Worm (Caenorhabditis elegans): ENCODE measurements around the gene cpi-2.

Gene cpi-2

ce11 chrV:6043275-6044271 is at the start of gene cpi-2:
Gene cpi-2, plus strand, starts transcription at chrV:6044062.
- TF ChIP-seq ztf-23 (GFP tag; IDR thresholded peaks at IDR 0.05) (no peak), T22C8.4 (GFP tag; IDR thresholded peaks at IDR 0.05) (peak; percentile 80), ztf-29 (GFP tag; IDR thresholded peaks at IDR 0.05) (no peak), klf-2 (GFP tag; conservative IDR thresholded peaks at IDR 0.05) (no peak), ref-1 (GFP tag; conservative IDR thresholded peaks at IDR 0.05) (no peak)

DNA sequence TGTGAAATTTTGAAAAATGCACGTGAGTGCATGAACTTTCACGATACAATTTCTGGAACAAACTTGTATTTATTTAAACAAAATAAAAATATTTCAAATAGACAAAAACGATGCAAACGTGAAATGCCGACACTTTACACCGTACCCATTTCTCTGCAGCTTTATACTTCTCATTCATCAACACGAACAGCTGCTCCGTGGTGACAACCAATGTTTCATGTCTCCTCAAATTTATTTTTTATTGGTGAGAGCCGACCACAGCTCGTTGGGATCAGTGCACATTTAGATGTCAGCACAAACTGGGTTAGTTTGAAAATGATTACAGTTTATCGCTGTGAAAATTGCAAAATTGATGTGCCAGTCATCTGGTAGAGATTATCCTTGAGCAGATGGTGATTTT is 48.3 kb upstream of the cpi-2 start:
- TF ChIP-seq ref-1 (GFP tag; conservative IDR thresholded peaks at IDR 0.05), result no peak

- TF ChIP-seq klf-2 (GFP tag; conservative IDR thresholded peaks at IDR 0.05) (no peak), med-1 (GFP tag; optimal IDR thresholded peaks at IDR 0.05; ENCODE audit: insufficient read depth) (no peak), tab-1 (GFP tag; IDR thresholded peaks at IDR 0.05) (no peak), ztf-29 (GFP tag; IDR thresholded peaks at IDR 0.05) (no peak)
Observed at ce11 chrV:5996114-5996513, 47.7 kb upstream of the cpi-2 start, which contains the start of gene cpg-4. Gene cpg-4, plus strand, starts transcription at chrV:5996416.

DNA sequence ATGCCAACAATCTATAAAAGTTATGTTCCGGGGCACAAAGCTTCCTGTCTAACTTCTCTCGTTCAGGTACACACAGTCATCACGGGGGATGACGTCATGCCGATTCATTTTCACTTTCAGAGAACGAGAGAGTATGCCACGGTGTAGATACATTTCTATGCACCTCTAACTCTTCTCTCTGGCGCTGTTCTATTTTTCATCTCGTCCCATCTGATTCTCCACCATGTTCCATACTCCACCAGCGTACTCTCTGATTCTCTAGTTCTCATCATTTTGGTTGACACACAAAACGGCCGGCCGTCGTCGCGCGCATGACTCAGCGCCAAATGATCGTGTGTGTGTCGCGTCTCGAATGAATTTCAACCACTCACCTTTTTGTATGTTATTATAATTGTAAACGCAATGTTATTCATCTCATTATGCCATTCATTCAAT is 43.5 kb upstream of the cpi-2 start:
- TF ChIP-seq ztf-29 (GFP tag; IDR thresholded peaks at IDR 0.05), result no peak
- TF ChIP-seq cog-1 (tag; optimal IDR thresholded peaks at IDR 0.05), result peak; percentile 88

DNA sequence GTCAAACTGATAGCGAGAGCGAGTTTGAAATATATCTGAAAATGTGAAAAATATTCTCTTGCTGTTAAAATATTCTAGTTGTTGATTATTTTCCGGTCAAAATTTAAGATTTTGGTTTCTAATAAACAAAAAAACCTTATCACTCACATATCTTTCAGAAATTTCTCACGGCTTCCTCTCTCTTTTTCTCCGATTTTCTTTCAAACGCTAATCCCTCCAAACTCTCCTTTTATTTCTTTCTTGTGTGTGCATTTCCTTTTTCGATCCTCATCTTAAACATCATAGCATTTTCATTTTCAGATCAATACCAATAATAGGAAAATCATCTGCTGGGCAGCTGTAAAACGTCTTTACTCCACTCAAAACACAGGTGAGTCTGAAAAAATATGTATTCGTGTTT is 40.6 kb upstream of the cpi-2 start, which contains the start of gene fos-1:
Gene fos-1, plus strand, starts transcription at position 301 of the 400 bp plus-strand sequence.
- TF ChIP-seq ref-1 (GFP tag; conservative IDR thresholded peaks at IDR 0.05), result no peak
- no peak for TF ChIP-seq flt-1 (GFP tag; IDR thresholded peaks at IDR 0.05)
- no peak for TF ChIP-seq tab-1 (GFP tag; IDR thresholded peaks at IDR 0.05)
- no peak for TF ChIP-seq klf-2 (GFP tag; conservative IDR thresholded peaks at IDR 0.05)

DNA sequence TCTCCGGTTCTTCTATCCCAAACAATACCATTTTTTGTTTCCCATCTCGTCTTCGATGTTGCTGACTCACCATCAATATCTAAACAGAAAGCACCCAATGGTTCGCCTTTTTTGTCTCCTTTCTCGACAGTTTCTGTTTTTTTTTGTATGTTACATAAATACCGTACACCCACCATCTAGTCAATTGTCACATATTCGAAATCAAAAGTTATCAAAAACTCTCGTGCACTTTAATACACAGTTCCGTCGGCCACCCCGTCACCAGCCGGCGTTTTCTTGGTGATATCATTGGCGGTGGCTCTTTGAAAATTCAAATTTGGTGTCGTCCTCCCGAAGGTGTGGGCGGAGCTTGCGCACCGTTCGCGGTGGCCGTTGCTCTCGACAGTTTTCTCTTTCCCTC is 35.9 kb upstream of the cpi-2 start:
- no peak for TF ChIP-seq klf-2 (GFP tag; conservative IDR thresholded peaks at IDR 0.05)
- TF ChIP-seq ztf-29 (GFP tag; IDR thresholded peaks at IDR 0.05), result no peak
- TF ChIP-seq tab-1 (GFP tag; IDR thresholded peaks at IDR 0.05), result no peak
- TF ChIP-seq cog-1 (tag; optimal IDR thresholded peaks at IDR 0.05), result no peak
- TF ChIP-seq med-1 (GFP tag; optimal IDR thresholded peaks at IDR 0.05; ENCODE audit: insufficient read depth), result no peak
- no peak for TF ChIP-seq flt-1 (GFP tag; IDR thresholded peaks at IDR 0.05)
- TF ChIP-seq ztf-23 (GFP tag; IDR thresholded peaks at IDR 0.05), result no peak
- TF ChIP-seq T22C8.4 (GFP tag; IDR thresholded peaks at IDR 0.05), result no peak
- TF ChIP-seq ref-1 (GFP tag; conservative IDR thresholded peaks at IDR 0.05), result no peak

DNA sequence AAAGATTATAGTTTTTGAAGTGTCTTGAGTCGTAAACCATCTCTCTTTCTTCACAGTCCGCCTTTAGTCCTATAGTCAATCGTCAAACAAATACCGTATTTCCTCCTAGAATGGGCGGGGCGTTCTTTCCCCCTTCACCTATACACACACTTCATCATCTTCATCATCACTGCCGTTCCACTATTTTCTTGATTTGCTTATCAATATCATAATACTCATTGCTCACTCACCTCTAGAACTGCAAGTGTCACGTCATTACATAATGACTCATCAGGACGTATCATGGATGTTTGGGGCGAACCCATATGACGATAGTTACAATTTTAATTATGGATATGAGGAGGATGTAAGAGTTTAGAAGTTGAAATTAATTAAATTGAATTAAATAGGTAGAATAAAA is 33.2 kb upstream of the cpi-2 start:
- TF ChIP-seq klf-2 (GFP tag; conservative IDR thresholded peaks at IDR 0.05), result no peak
- no peak for TF ChIP-seq flt-1 (GFP tag; IDR thresholded peaks at IDR 0.05)
- no peak for TF ChIP-seq ref-1 (GFP tag; conservative IDR thresholded peaks at IDR 0.05)
- no peak for TF ChIP-seq T22C8.4 (GFP tag; IDR thresholded peaks at IDR 0.05)
- no peak for TF ChIP-seq ztf-23 (GFP tag; IDR thresholded peaks at IDR 0.05)
- TF ChIP-seq tab-1 (GFP tag; IDR thresholded peaks at IDR 0.05), result no peak
- no peak for TF ChIP-seq ztf-29 (GFP tag; IDR thresholded peaks at IDR 0.05)
- TF ChIP-seq cog-1 (tag; optimal IDR thresholded peaks at IDR 0.05), result no peak
- TF ChIP-seq med-1 (GFP tag; optimal IDR thresholded peaks at IDR 0.05; ENCODE audit: insufficient read depth), result no peak

DNA sequence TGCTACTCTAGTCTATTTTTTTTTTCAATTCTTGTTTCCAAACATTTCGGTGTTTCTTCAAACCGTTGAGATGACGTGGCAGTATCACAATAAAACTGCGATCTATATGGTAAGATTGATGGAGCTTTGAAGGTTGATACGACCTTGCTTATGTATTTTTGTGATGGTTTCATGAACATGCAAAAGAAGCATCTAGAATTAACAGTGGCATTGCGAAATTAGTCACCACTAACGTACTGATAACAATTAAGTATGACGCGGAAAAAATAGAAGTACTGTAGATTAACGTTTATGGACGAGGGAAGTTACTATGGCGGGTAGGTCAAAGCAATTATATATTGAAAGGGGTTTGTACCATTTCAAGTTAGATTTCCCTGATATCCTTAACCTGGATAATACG is 31.5 kb upstream of the cpi-2 start:
- no peak for TF ChIP-seq flt-1 (GFP tag; IDR thresholded peaks at IDR 0.05)
- no peak for TF ChIP-seq cog-1 (tag; optimal IDR thresholded peaks at IDR 0.05)
- TF ChIP-seq med-1 (GFP tag; optimal IDR thresholded peaks at IDR 0.05; ENCODE audit: insufficient read depth), result no peak

DNA sequence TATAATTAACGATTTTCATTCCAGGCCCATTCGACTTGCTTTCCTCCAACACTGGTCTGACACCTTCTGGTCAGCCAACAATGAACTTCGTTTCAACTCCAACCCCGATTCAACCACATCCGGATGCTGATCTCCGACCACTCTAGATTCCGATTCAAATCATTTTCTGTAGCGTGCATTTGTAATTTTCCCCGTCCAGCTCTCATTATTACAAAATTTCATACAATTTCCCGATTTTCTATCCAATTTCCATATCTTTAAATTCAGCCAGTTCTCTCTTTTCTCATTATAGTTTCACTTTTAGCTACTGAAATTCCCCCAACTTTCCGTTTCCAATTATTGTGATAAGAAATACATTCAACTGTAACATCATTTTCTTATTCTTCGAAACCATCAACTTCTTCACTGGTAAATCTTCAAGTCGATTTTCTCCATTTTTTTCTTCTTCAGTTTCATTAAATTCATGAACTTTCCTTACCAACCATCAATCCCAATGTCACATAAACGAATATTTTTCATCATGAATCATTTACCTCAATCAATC is 28.2 kb upstream of the cpi-2 start:
- TF ChIP-seq ref-1 (GFP tag; conservative IDR thresholded peaks at IDR 0.05), result no peak
- TF ChIP-seq flt-1 (GFP tag; IDR thresholded peaks at IDR 0.05), result no peak
- TF ChIP-seq ztf-23 (GFP tag; IDR thresholded peaks at IDR 0.05), result no peak
- no peak for TF ChIP-seq T22C8.4 (GFP tag; IDR thresholded peaks at IDR 0.05)
- TF ChIP-seq klf-2 (GFP tag; conservative IDR thresholded peaks at IDR 0.05), result no peak
- no peak for TF ChIP-seq ztf-29 (GFP tag; IDR thresholded peaks at IDR 0.05)
- TF ChIP-seq cog-1 (tag; optimal IDR thresholded peaks at IDR 0.05), result no peak
- TF ChIP-seq tab-1 (GFP tag; IDR thresholded peaks at IDR 0.05), result no peak
- no peak for TF ChIP-seq med-1 (GFP tag; optimal IDR thresholded peaks at IDR 0.05; ENCODE audit: insufficient read depth)

- no peak for TF ChIP-seq klf-2 (GFP tag; conservative IDR thresholded peaks at IDR 0.05)
- no peak for TF ChIP-seq T22C8.4 (GFP tag; IDR thresholded peaks at IDR 0.05)
- no peak for TF ChIP-seq ztf-29 (GFP tag; IDR thresholded peaks at IDR 0.05)
- no peak for TF ChIP-seq tab-1 (GFP tag; IDR thresholded peaks at IDR 0.05)
- no peak for TF ChIP-seq ref-1 (GFP tag; conservative IDR thresholded peaks at IDR 0.05)
- no peak for TF ChIP-seq med-1 (GFP tag; optimal IDR thresholded peaks at IDR 0.05; ENCODE audit: insufficient read depth)
- no peak for TF ChIP-seq cog-1 (tag; optimal IDR thresholded peaks at IDR 0.05)
- TF ChIP-seq ztf-23 (GFP tag; IDR thresholded peaks at IDR 0.05), result no peak
- no peak for TF ChIP-seq flt-1 (GFP tag; IDR thresholded peaks at IDR 0.05)
Observed at ce11 chrV:6016097-6016496, 27.8 kb upstream of the cpi-2 start.

Data from whole organism, midembryonic.